In the genomic region with DNA sequence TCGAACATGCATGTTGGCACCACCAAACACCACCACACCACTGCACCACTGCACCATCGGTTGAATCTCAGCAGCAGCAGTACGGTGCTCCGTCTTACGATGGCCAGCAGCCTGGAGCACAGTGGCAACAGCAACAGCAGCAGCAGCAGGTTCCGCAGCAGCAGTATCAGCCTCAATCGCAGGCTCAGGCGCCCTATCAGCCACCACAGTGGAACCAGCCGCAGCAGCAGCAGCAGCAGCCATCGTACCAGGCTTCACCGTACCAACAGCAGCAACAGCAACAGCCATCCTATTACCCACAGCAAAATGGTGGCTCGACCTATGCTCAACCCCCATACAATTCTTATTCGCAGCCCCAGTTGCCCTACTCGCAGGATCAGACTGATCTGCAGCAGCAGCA, we compare ENCODE assay signal across 2 fruit fly cellular contexts.
TF ChIP-seq lines count a peak whose summit lies in the region.

No protein-coding gene starts in this region.

- TF ChIP-seq CTCF in whole organism, embryonic (GFP tag; optimal IDR thresholded peaks at IDR 0.05; lab: Kevin White, UChicago), result no peak

TF ChIP-seq in whole organism, embryonic, 481 proteins besides CTCF, POLR2A, EP300 and RAD21:
- TF ChIP-seq tgo (GFP tag; IDR thresholded peaks at IDR 0.05; lab: Robert Waterston, UW), result no peak
- TF ChIP-seq Myb (GFP tag; optimal IDR thresholded peaks at IDR 0.05; lab: Kevin White, UChicago), result no peak
- TF ChIP-seq ci (GFP tag; IDR thresholded peaks at IDR 0.05; lab: Robert Waterston, UW), result 0 out of 3 replicates have a peak, but pooled peaks have one; percentile 9
- TF ChIP-seq CrebB (tag; optimal IDR thresholded peaks at IDR 0.05; lab: Kevin White, UChicago), result no peak
- TF ChIP-seq Gug (GFP tag; IDR thresholded peaks at IDR 0.05; lab: Robert Waterston, UW), result no peak
- peak; percentile 57 for TF ChIP-seq CG8478 (optimal IDR thresholded peaks at IDR 0.05; lab: Kevin White, UChicago)
- TF ChIP-seq gsb (GFP tag; IDR thresholded peaks at IDR 0.05; lab: Robert Waterston, UW), result no peak
- no peak for TF ChIP-seq Meics (GFP tag; optimal IDR thresholded peaks at IDR 0.05; lab: Kevin White, UChicago)
- TF ChIP-seq Neu2 (GFP tag; optimal IDR thresholded peaks at IDR 0.05; lab: Kevin White, UChicago; ENCODE audit: borderline replicate concordance), result no peak
- TF ChIP-seq CG5953 (GFP tag; IDR thresholded peaks at IDR 0.05; lab: Robert Waterston, UW), result no peak
- TF ChIP-seq HLH54F (GFP tag; optimal IDR thresholded peaks at IDR 0.05; lab: Kevin White, UChicago), result no peak
- TF ChIP-seq shn (GFP tag; optimal IDR thresholded peaks at IDR 0.05; lab: Kevin White, UChicago), result no peak
- TF ChIP-seq H15 (GFP tag; IDR thresholded peaks at IDR 0.05; lab: Robert Waterston, UW), result no peak
- no peak for TF ChIP-seq CG4854 (GFP tag; optimal IDR thresholded peaks at IDR 0.05; lab: Kevin White, UChicago)
- TF ChIP-seq fd96Cb (tag; optimal IDR thresholded peaks at IDR 0.05; lab: Kevin White, UChicago), result no peak
- no peak for TF ChIP-seq D19A (tag; optimal IDR thresholded peaks at IDR 0.05; lab: Kevin White, UChicago)
- TF ChIP-seq onecut (GFP tag; IDR thresholded peaks at IDR 0.05; lab: Robert Waterston, UW), result no peak
- TF ChIP-seq vnd (GFP tag; IDR thresholded peaks at IDR 0.05; lab: Robert Waterston, UW; ENCODE audit: partially characterized antibody), result no peak

TF ChIP-seq in whole organism, wandering third instar larva, 38 proteins besides CTCF, POLR2A, EP300 and RAD21:
- no peak for TF ChIP-seq psq (GFP tag; optimal IDR thresholded peaks at IDR 0.05; lab: Kevin White, UChicago)
- TF ChIP-seq Dfd (GFP tag; optimal IDR thresholded peaks at IDR 0.05; lab: Kevin White, UChicago), result peak; percentile 93

Comparison
In these comparisons a context has a peak if more than half of its experiments do, and no peak if none do; other contexts are left out.
1. Of the 10 proteins assayed by ChIP-seq in both whole organism, embryonic and whole organism, wandering third instar larva: peak only in whole organism, embryonic: none; only in whole organism, wandering third instar larva: Dfd; in both: none; in neither: 9.